Fruit fly (Drosophila melanogaster): Measurements from ENCODE around the gene CG43232.

The CG43232 gene

DNA sequence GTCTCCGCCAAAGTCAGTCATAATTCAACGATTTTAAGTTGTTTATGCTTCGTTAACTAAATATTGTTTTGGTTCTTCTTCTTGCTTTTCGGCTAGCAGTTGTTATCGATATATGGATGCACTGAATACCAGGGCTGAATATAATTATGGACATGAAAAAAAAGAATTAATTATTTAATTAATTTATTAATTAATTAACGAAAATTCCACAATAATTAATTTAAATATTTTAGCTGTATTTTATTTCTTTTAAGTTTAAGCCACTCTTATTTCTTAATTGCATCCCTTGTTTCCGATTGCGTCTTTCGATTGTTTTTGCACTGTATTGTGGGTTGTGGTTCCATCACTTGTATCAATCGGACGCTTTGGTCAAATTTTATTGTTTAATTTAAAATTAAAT, 18.2 kb downstream of the CG43232 start, which contains the start of the genes Gas41 and SA1 (continued):
- TF ChIP-seq Sp1 (GFP tag; optimal IDR thresholded peaks at IDR 0.05): peak; percentile 90
- no peak for TF ChIP-seq Mio (GFP tag; optimal IDR thresholded peaks at IDR 0.05)
- TF ChIP-seq brk (GFP tag; optimal IDR thresholded peaks at IDR 0.05): no peak
- TF ChIP-seq OdsH (GFP tag; optimal IDR thresholded peaks at IDR 0.05): peak; percentile 88
- TF ChIP-seq Hr78 (GFP tag; optimal IDR thresholded peaks at IDR 0.05): no peak

DNA sequence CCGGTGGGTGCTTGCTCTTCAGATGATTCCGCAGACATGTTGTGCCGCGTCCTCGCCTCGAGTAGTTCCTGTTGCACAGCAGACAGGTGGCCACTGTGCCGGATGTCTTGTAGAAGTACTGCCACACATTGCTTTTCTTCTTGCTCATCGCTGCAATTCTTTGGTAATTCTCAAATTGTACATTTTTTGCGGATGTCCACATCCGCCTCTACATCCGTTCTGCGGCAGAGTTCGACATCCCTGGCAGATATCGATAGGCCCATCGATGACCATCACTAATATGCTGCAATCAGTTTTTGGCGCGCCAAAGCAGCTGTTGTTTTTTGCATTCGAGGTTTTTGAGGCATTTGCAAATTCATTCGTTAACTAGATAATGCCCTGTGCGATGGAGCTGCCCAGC, 24.8 kb downstream of the CG43232 start, which contains the start of the genes CG13775 and CG3430:
Gene CG13775, minus strand, starts transcription at position 226 of the 400 bp plus-strand sequence.
Gene CG3430, plus strand, starts transcription at position 284 of the 400 bp plus-strand sequence.
- TF ChIP-seq sv (GFP tag; optimal IDR thresholded peaks at IDR 0.05): no peak
- no peak for TF ChIP-seq Dfd (GFP tag; optimal IDR thresholded peaks at IDR 0.05)
- TF ChIP-seq HLH106 (tag; optimal IDR thresholded peaks at IDR 0.05): peak; percentile 39
- peak; percentile 0 for TF ChIP-seq psq (GFP tag; optimal IDR thresholded peaks at IDR 0.05)
- TF ChIP-seq OdsH (GFP tag; optimal IDR thresholded peaks at IDR 0.05): peak; percentile 5
- no peak for TF ChIP-seq Dif (GFP tag; optimal IDR thresholded peaks at IDR 0.05; ENCODE audit: partially characterized antibody)
- peak; percentile 33 for TF ChIP-seq Myc (optimal IDR thresholded peaks at IDR 0.05)
- no peak for TF ChIP-seq Abd-B (GFP tag; optimal IDR thresholded peaks at IDR 0.05)
- no peak for TF ChIP-seq ey (GFP tag; optimal IDR thresholded peaks at IDR 0.05)

DNA sequence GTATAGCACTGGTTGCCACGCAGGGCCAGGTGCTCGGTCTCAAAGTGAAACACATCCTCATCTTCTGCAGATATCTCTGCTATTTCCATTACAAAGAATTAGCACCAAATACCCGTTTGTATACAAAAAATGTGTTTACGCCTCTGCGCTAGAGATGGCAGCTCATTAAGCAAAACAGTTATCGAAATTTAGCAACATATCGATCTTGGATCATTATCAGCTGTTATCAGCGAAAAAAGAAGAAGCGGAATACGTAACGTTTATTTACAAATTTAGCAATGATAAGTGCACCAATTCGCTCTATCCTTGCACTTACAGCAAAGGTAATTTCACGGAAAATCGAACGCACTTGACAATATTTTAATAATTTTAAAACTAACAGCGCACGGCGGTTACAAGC, 28.2 kb downstream of the CG43232 start, which contains the start of the genes Atac1 and Hmgcl:
Gene Atac1, minus strand, starts transcription at position 164 of the 400 bp plus-strand sequence.
Gene Hmgcl, plus strand, starts transcription at position 213 of the 400 bp plus-strand sequence.
- TF ChIP-seq woc (GFP tag; optimal IDR thresholded peaks at IDR 0.05) (no peak), foxo (GFP tag; optimal IDR thresholded peaks at IDR 0.05) (no peak), dl (GFP tag; optimal IDR thresholded peaks at IDR 0.05; ENCODE audit: insufficient read depth in 1 of 2, partially characterized antibody in 2 of 2) (no peak), br (GFP tag; optimal IDR thresholded peaks at IDR 0.05) (no peak), Myc (optimal IDR thresholded peaks at IDR 0.05) (no peak), Rel (GFP tag; optimal IDR thresholded peaks at IDR 0.05) (no peak), Rel (tag; optimal IDR thresholded peaks at IDR 0.05) (no peak), ey (GFP tag; optimal IDR thresholded peaks at IDR 0.05) (no peak), pan (optimal IDR thresholded peaks at IDR 0.05) (no peak), h (GFP tag; optimal IDR thresholded peaks at IDR 0.05) (no peak), jim (GFP tag; optimal IDR thresholded peaks at IDR 0.05) (no peak), Vsx2 (GFP tag; optimal IDR thresholded peaks at IDR 0.05; ENCODE audit: partially characterized antibody) (no peak), sv (GFP tag; optimal IDR thresholded peaks at IDR 0.05) (no peak), Dif (GFP tag; optimal IDR thresholded peaks at IDR 0.05; ENCODE audit: partially characterized antibody) (no peak)

DNA sequence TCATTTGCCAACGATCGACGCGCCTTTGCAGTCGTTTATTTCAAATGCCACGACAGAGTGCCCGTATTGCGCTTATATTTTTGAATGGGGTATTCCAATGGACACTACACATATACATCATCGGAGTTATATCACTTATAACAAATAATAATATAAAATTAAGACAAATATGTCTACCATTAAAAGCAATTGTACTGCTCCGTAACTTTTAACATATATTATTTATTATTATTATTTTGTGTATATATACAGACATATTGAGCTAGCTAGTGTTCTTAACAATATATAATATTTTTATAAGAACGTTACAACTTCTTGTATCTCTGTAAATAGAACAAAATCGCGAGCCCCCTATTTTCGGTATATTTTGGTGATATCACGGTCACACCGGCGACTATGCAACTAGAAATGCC, 32.1 kb downstream of the CG43232 start, which contains the start of the genes sip2 and Coprox:
Gene sip2, minus strand, starts transcription at position 53 of the 413 bp plus-strand sequence.
Gene Coprox, plus strand, starts transcription at position 400 of the 413 bp plus-strand sequence.
- TF ChIP-seq CG9705 (GFP tag; optimal IDR thresholded peaks at IDR 0.05): peak; percentile 40
- no peak for TF ChIP-seq Hr83 (GFP tag; optimal IDR thresholded peaks at IDR 0.05; ENCODE audit: poor library complexity, severe bottlenecking)
- peak; percentile 26 for TF ChIP-seq Myc (optimal IDR thresholded peaks at IDR 0.05)
- TF ChIP-seq foxo (GFP tag; optimal IDR thresholded peaks at IDR 0.05): peak in 1 of 2 experiments; percentile 46
- TF ChIP-seq woc (GFP tag; optimal IDR thresholded peaks at IDR 0.05): no peak
- no peak for TF ChIP-seq Mio (GFP tag; optimal IDR thresholded peaks at IDR 0.05)
- no peak for TF ChIP-seq dsf (GFP tag; optimal IDR thresholded peaks at IDR 0.05; ENCODE audit: borderline replicate concordance)
- TF ChIP-seq sv (GFP tag; optimal IDR thresholded peaks at IDR 0.05): no peak
- no peak for TF ChIP-seq sage (GFP tag; optimal IDR thresholded peaks at IDR 0.05)
- peak; percentile 75 for TF ChIP-seq Sp1 (GFP tag; optimal IDR thresholded peaks at IDR 0.05)
- no peak for TF ChIP-seq Rel (GFP tag; optimal IDR thresholded peaks at IDR 0.05)
- peak; percentile 47 for TF ChIP-seq Rel (tag; optimal IDR thresholded peaks at IDR 0.05)
- TF ChIP-seq psq (GFP tag; optimal IDR thresholded peaks at IDR 0.05): peak; percentile 47
- no peak for TF ChIP-seq dmrt93B (GFP tag; optimal IDR thresholded peaks at IDR 0.05)
- no peak for TF ChIP-seq Hr78 (GFP tag; optimal IDR thresholded peaks at IDR 0.05)
- TF ChIP-seq rgr (GFP tag; optimal IDR thresholded peaks at IDR 0.05): peak; percentile 57
- no peak for TF ChIP-seq Hnf4 (GFP tag; optimal IDR thresholded peaks at IDR 0.05)
- TF ChIP-seq ey (GFP tag; optimal IDR thresholded peaks at IDR 0.05): no peak
- no peak for TF ChIP-seq Abd-B (GFP tag; optimal IDR thresholded peaks at IDR 0.05)
- no peak for TF ChIP-seq usp (GFP tag; optimal IDR thresholded peaks at IDR 0.05)
- TF ChIP-seq br (GFP tag; optimal IDR thresholded peaks at IDR 0.05): no peak
- TF ChIP-seq fru (GFP tag; optimal IDR thresholded peaks at IDR 0.05): no peak
- TF ChIP-seq HLH106 (tag; optimal IDR thresholded peaks at IDR 0.05): peak; percentile 77
- peak; percentile 66 for TF ChIP-seq OdsH (GFP tag; optimal IDR thresholded peaks at IDR 0.05)
- TF ChIP-seq Dfd (GFP tag; optimal IDR thresholded peaks at IDR 0.05): no peak
- no peak for TF ChIP-seq N (GFP tag; optimal IDR thresholded peaks at IDR 0.05)
